Fruit fly (Drosophila melanogaster) whole organism, wandering third instar larva: ENCODE measurements around the gene RpS4.
A peak's percentile ranks its signal among the peaks of the same experiment; 100 is the strongest.

Experiments used
- Abd-B ChIP-seq: fragments of >200 bp; optimal IDR thresholded peaks from 2 replicates; lab custom pipeline; 2017; ENCODE audit warnings: missing biosample characterization, missing genetic modification characterization
- GATAd ChIP-seq: sonication (Bioruptor generic); optimal IDR thresholded peaks from 2 replicates; lab custom pipeline; 2016; ENCODE audit warnings: missing biosample characterization, missing genetic modification characterization
- Myc ChIP-seq: fragments of >200 bp; optimal IDR thresholded peaks from 2 replicates; lab custom pipeline; 2017
- N ChIP-seq: fragments of >200 bp; optimal IDR thresholded peaks from 2 replicates; lab custom pipeline; 2018; ENCODE audit warnings: missing biosample characterization, missing external identifiers, missing genetic modification characterization
- OdsH ChIP-seq: fragments of 200-800 bp; sonication (Bioruptor generic); optimal IDR thresholded peaks from 2 replicates; lab custom pipeline; 2016; ENCODE audit warnings: missing biosample characterization, mild to moderate bottlenecking, missing genetic modification characterization
- Sp1 ChIP-seq: fragments of 200-800 bp; sonication (Bioruptor generic); optimal IDR thresholded peaks from 3 replicates; lab custom pipeline; 2019; ENCODE audit warnings: missing biosample characterization, mild to moderate bottlenecking, missing genetic modification characterization, moderate library complexity
- dl ChIP-seq, 2 experiments: fragments of 175-275, 200-275 bp in 1 of 2; fragments of 200-275 bp in 1 of 2; sonication (Bioruptor generic); optimal IDR thresholded peaks; lab custom pipeline; 2018; ENCODE audit warnings: mild to moderate bottlenecking in 2 of 2, missing biosample characterization in 2 of 2, missing genetic modification characterization in 2 of 2, moderate library complexity in 2 of 2; ENCODE audit not compliant: partially characterized antibody in 2 of 2, insufficient read depth in 1 of 2
- ey ChIP-seq: fragments of 200-800 bp; sonication (Bioruptor generic); optimal IDR thresholded peaks from 2 replicates; lab custom pipeline; 2016; ENCODE audit warnings: missing biosample characterization, missing genetic modification characterization
- fru ChIP-seq: fragments of 200-800 bp; sonication (Bioruptor generic); optimal IDR thresholded peaks from 3 replicates; lab custom pipeline; 2016; ENCODE audit warnings: missing biosample characterization, mild to moderate bottlenecking, missing genetic modification characterization
- h ChIP-seq: fragments of 200-800 bp; sonication (Bioruptor generic); optimal IDR thresholded peaks from 3 replicates; lab custom pipeline; 2016; ENCODE audit warnings: missing biosample characterization, mild to moderate bottlenecking, missing genetic modification characterization
- psq ChIP-seq: fragments of 200-800 bp; sonication (Bioruptor generic); optimal IDR thresholded peaks from 3 replicates; lab custom pipeline; 2017; ENCODE audit warnings: missing biosample characterization, mild to moderate bottlenecking, missing genetic modification characterization, moderate library complexity
- usp ChIP-seq: fragments of >200 bp; optimal IDR thresholded peaks from 2 replicates; lab custom pipeline; 2017; ENCODE audit warnings: missing biosample characterization, missing genetic modification characterization

dm6 chr3L:13015195-13015822 is 26.2 kb upstream of the RpS4 start, which contains the start of gene MICAL-like:
- TF ChIP-seq h (GFP tag; lab: Kevin White, UChicago): no peak
- no peak for TF ChIP-seq dl (GFP tag; optimal IDR thresholded peaks at IDR 0.05; lab: Kevin White, UChicago; ENCODE audit: insufficient read depth in 1 of 2, partially characterized antibody in 2 of 2)
- peak; percentile 33 for TF ChIP-seq psq (GFP tag; lab: Kevin White, UChicago)
- no peak for TF ChIP-seq Abd-B
- no peak for TF ChIP-seq N (GFP tag; lab: Kevin White, UChicago)
- TF ChIP-seq usp (GFP tag; lab: Kevin White, UChicago): no peak
- no peak for TF ChIP-seq fru (GFP tag; lab: Kevin White, UChicago)
- no peak for TF ChIP-seq OdsH (GFP tag; lab: Kevin White, UChicago)
- TF ChIP-seq Myc: no peak
- TF ChIP-seq GATAd: peak; percentile 8
- TF ChIP-seq ey (GFP tag; lab: Kevin White, UChicago): peak; percentile 8
- TF ChIP-seq Sp1 (GFP tag; lab: Kevin White, UChicago): no peak
